Fruit fly (Drosophila melanogaster) whole organism, prepupa: ENCODE results near the gene CG6901.

Experiments used
- CG16779 ChIP-seq: fragments of 200-800 bp; sonication (Bioruptor generic); optimal IDR thresholded peaks from 3 replicates; lab custom pipeline; 2017; ENCODE audit warnings: missing biosample characterization, mild to moderate bottlenecking, missing genetic modification characterization
- CG6276 ChIP-seq: fragments of 200-800 bp; sonication (Bioruptor generic); optimal IDR thresholded peaks from 2 replicates; lab custom pipeline; 2017; ENCODE audit warnings: missing biosample characterization, mild to moderate bottlenecking, missing genetic modification characterization
- CG8119 ChIP-seq: fragments of 200-800 bp; sonication (Bioruptor generic); IDR thresholded peaks from 3 replicates; pipeline ENCODE4 v1.3.6; 2022; ENCODE audit warnings: missing biosample characterization, missing genetic modification characterization
- Lpt ChIP-seq: fragments of 200-800 bp; sonication (Bioruptor generic); optimal IDR thresholded peaks from 3 replicates; lab custom pipeline; 2016; ENCODE audit warnings: missing biosample characterization, missing genetic modification characterization
- Met ChIP-seq: fragments of 200-800 bp; sonication (Bioruptor generic); optimal IDR thresholded peaks from 3 replicates; lab custom pipeline; 2016; ENCODE audit warnings: missing biosample characterization, missing genetic modification characterization
- Sox15 ChIP-seq: fragments of 200-800 bp; sonication (Bioruptor generic); optimal IDR thresholded peaks from 3 replicates; lab custom pipeline; 2016; ENCODE audit warnings: missing biosample characterization, missing genetic modification characterization
- dsx ChIP-seq: fragments of 200-800 bp; optimal IDR thresholded peaks from 3 replicates; lab custom pipeline; 2019; ENCODE audit warnings: missing biosample characterization, mild to moderate bottlenecking, missing genetic modification characterization, moderate library complexity; ENCODE audit not compliant: poor library complexity, severe bottlenecking
- fd59A ChIP-seq: fragments of 200-800 bp; sonication (Bioruptor generic); optimal IDR thresholded peaks from 2 replicates; lab custom pipeline; 2017; ENCODE audit warnings: missing biosample characterization, mild to moderate bottlenecking, missing genetic modification characterization, missing genetic modification reagents
- fkh ChIP-seq: fragments of 200-800 bp; sonication (Bioruptor generic); optimal IDR thresholded peaks from 3 replicates; lab custom pipeline; 2017; ENCODE audit warnings: missing biosample characterization, mild to moderate bottlenecking, missing genetic modification characterization, moderate library complexity
- salr ChIP-seq, 2 experiments: fragments of 200-800 bp; sonication (Bioruptor generic); optimal IDR thresholded peaks; 3 replicates each; lab custom pipeline; 2016 to 2018; ENCODE audit warnings: missing biosample characterization in 2 of 2, missing genetic modification characterization in 2 of 2, mild to moderate bottlenecking in 1 of 2
- vri ChIP-seq: fragments of 200-800 bp; sonication (Bioruptor generic); optimal IDR thresholded peaks from 3 replicates; lab custom pipeline; 2016; ENCODE audit warnings: missing biosample characterization, mild to moderate bottlenecking, missing genetic modification characterization

DNA sequence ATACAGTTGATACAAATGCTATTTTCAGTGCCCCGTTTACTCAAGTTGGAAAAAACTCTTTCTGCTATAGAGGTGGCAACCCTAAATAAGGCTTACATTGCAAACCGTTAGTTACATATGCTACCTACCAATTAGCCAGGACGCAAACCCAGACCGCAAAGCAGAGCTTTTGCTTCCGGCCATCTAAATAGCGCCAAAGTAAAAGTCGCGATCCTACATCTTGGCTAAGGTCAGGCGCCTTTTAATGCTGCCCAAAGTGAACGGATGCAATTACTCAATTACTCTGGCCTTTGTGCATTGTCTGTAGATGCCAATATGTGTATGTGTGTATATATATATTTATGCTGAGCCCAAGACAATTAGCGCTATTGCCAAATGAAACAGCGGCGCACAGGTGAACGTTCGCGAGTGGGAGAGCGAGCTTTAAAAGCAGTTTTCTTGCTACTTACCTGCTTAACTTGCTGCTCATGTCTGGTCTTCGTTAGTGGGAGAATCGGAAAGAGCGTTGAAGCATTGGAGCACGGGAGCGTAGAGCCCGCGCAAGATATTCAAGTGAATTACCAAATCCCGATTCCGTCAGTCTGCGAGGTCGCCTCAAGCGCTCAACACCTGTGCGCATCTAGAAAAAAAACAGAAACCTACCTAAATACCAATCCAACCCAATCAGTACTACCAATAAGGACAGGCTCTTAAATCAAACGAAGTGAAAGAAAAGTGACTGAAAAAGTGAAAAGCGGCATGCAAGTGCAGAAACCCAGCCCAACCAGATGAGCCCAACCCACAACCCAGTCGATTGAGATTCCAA lies 17.8 kb upstream of the CG6901 start, which contains the start of gene Zip89B:
- TF ChIP-seq Sox15 (GFP tag; lab: Kevin White, UChicago) (no peak), CG16779 (tag; lab: Kevin White, UChicago) (no peak), fd59A (GFP tag; lab: Kevin White, UChicago) (no peak), CG6276 (no peak), salr (GFP tag; optimal IDR thresholded peaks at IDR 0.05; lab: Kevin White, UChicago) (no peak), dsx (GFP tag; lab: Kevin White, UChicago) (peak; percentile 64), Lpt (GFP tag; lab: Kevin White, UChicago) (peak; percentile 3), fkh (GFP tag; lab: Kevin White, UChicago) (no peak), Met (no peak), CG8119 (GFP tag; lab: Robert Waterston, UW) (no peak), vri (GFP tag; lab: Kevin White, UChicago) (peak; percentile 73)
